Fruit fly (Drosophila melanogaster) whole organism, embryonic: ENCODE data around the gene CG5056.

ENCODE experiments used
- Adf1 ChIP-seq: fragments of 200-800 bp; sonication (Bioruptor generic); IDR thresholded peaks from 2 replicates; pipeline ENCODE4 v1.3.6; 2022; ENCODE audit warnings: missing biosample characterization, missing genetic modification characterization
- Atf3 ChIP-seq: fragments of 200-800 bp; sonication (Bioruptor generic); optimal IDR thresholded peaks from 3 replicates; lab custom pipeline; 2016; ENCODE audit warnings: missing biosample characterization, missing genetic modification characterization
- CG10366 ChIP-seq: fragments of 200-800 bp; sonication (Bioruptor generic); IDR thresholded peaks from 2 replicates; pipeline ENCODE4 v1.3.6; 2022; ENCODE audit warnings: missing biosample characterization, missing genetic modification characterization
- CG11398 ChIP-seq: fragments of 200-800 bp; sonication (Bioruptor generic); optimal IDR thresholded peaks from 2 replicates; lab custom pipeline; 2016; ENCODE audit warnings: missing biosample characterization, missing genetic modification characterization
- CG11456 ChIP-seq: fragments of 200-800 bp; sonication (Bioruptor generic); IDR thresholded peaks from 3 replicates; pipeline ENCODE4 v1.3.6; 2022; ENCODE audit warnings: missing biosample characterization, missing genetic modification characterization
- CG11504 ChIP-seq: fragments of 200-800 bp; sonication (Bioruptor generic); optimal IDR thresholded peaks from 3 replicates; lab custom pipeline; 2019; ENCODE audit warnings: missing biosample characterization, mild to moderate bottlenecking, missing genetic modification characterization, moderate library complexity
- CG12236 ChIP-seq: fragments of 200-800 bp; sonication (Bioruptor generic); optimal IDR thresholded peaks from 2 replicates; lab custom pipeline; 2016; ENCODE audit warnings: missing biosample characterization, missing genetic modification characterization
- CG12769 ChIP-seq: fragments of 200-800 bp; sonication (Bioruptor generic); optimal IDR thresholded peaks from 2 replicates; lab custom pipeline; 2019; ENCODE audit warnings: missing biosample characterization, mild to moderate bottlenecking, missing genetic modification characterization, moderate library complexity
- CG13287 ChIP-seq: fragments of 200-800 bp; sonication (Bioruptor generic); IDR thresholded peaks from 2 replicates; pipeline ENCODE4 v1.3.6; 2022; ENCODE audit warnings: missing biosample characterization, missing genetic modification characterization; ENCODE audit not compliant: partially characterized antibody
- CG13894 ChIP-seq: fragments of 200-800 bp; sonication (Bioruptor generic); optimal IDR thresholded peaks from 3 replicates; lab custom pipeline; 2018; ENCODE audit warnings: missing biosample characterization, mild to moderate bottlenecking, missing genetic modification characterization, moderate library complexity
- CG14860 ChIP-seq: fragments of 200-800 bp; sonication (Bioruptor generic); IDR thresholded peaks from 3 replicates; pipeline ENCODE4 v1.3.6; 2022; ENCODE audit warnings: missing biosample characterization, missing genetic modification characterization; ENCODE audit not compliant: partially characterized antibody
- CG17359 ChIP-seq: fragments of 200-800 bp; sonication (Bioruptor generic); optimal IDR thresholded peaks from 3 replicates; lab custom pipeline; 2018; ENCODE audit warnings: missing biosample characterization, mild to moderate bottlenecking, missing genetic modification characterization, moderate library complexity
- CG17568 ChIP-seq: fragments of 200-800 bp; sonication (Bioruptor generic); optimal IDR thresholded peaks from 2 replicates; lab custom pipeline; 2018; ENCODE audit warnings: missing biosample characterization, mild to moderate bottlenecking, missing genetic modification characterization, moderate library complexity
- CG18764 ChIP-seq: fragments of 200-800 bp; sonication (Bioruptor generic); optimal IDR thresholded peaks from 3 replicates; lab custom pipeline; 2016; ENCODE audit warnings: missing biosample characterization, missing genetic modification characterization
- CG2120 ChIP-seq: fragments of 200-800 bp; sonication (Bioruptor generic); optimal IDR thresholded peaks from 3 replicates; lab custom pipeline; 2016; ENCODE audit warnings: missing biosample characterization, missing genetic modification characterization
- CG33213 ChIP-seq: fragments of 200-800 bp; sonication (Bioruptor generic); optimal IDR thresholded peaks from 3 replicates; lab custom pipeline; 2016; ENCODE audit warnings: missing biosample characterization, missing genetic modification characterization
- CG4328 ChIP-seq: fragments of 200-800 bp; sonication (Bioruptor generic); optimal IDR thresholded peaks from 3 replicates; lab custom pipeline; 2017; ENCODE audit warnings: missing biosample characterization, missing genetic modification reagents, missing genetic modification characterization
- CG43689 ChIP-seq: fragments of 200-800 bp; sonication (Bioruptor generic); IDR thresholded peaks from 2 replicates; pipeline ENCODE4 v1.3.6; 2022; ENCODE audit warnings: missing biosample characterization, missing genetic modification characterization
- CG4424 ChIP-seq: fragments of 200-800 bp; sonication (Bioruptor generic); optimal IDR thresholded peaks from 3 replicates; lab custom pipeline; 2016; ENCODE audit warnings: missing biosample characterization, missing genetic modification characterization
- CG7271 ChIP-seq: fragments of 200-800 bp; sonication (Bioruptor generic); optimal IDR thresholded peaks from 2 replicates; lab custom pipeline; 2018; ENCODE audit warnings: missing biosample characterization, mild to moderate bottlenecking, missing genetic modification characterization, moderate library complexity
- CG8924 ChIP-seq: fragments of 200-800 bp; optimal IDR thresholded peaks from 3 replicates; lab custom pipeline; 2019; ENCODE audit warnings: missing biosample characterization, mild to moderate bottlenecking, missing genetic modification characterization, moderate library complexity
- CrebB ChIP-seq: fragments of 200-800 bp; sonication (Bioruptor generic); optimal IDR thresholded peaks from 3 replicates; lab custom pipeline; 2018; ENCODE audit warnings: missing biosample characterization, mild to moderate bottlenecking, missing genetic modification characterization
- D19A ChIP-seq: fragments of 200-800 bp; optimal IDR thresholded peaks from 3 replicates; lab custom pipeline; 2019; ENCODE audit warnings: missing biosample characterization, mild to moderate bottlenecking, missing genetic modification characterization, moderate library complexity
- Dfd ChIP-seq, 2 experiments: fragments of >200 bp; optimal IDR thresholded peaks; 2 replicates each; lab custom pipeline; 2017; ENCODE audit warnings: missing biosample characterization in 2 of 2, missing genetic modification characterization in 2 of 2
- Drgx ChIP-seq: fragments of 200-800 bp; sonication (Bioruptor generic); IDR thresholded peaks from 2 replicates; pipeline ENCODE4 v1.3.6; 2022; ENCODE audit warnings: missing biosample characterization, missing genetic modification characterization
- Eip74EF ChIP-seq, 2 experiments: fragments of 200-800 bp in 1 of 2; fragments of >200 bp in 1 of 2; sonication (Bioruptor generic) in 1 of 2; optimal IDR thresholded peaks; 2 replicates each; lab custom pipeline; 2017 to 2019; ENCODE audit warnings: missing biosample characterization in 2 of 2, missing genetic modification characterization in 2 of 2, mild to moderate bottlenecking in 1 of 2, moderate library complexity in 1 of 2
- Gug ChIP-seq: fragments of 200-800 bp; sonication (Bioruptor generic); IDR thresholded peaks from 4 replicates; pipeline ENCODE4 v1.3.6; 2022; ENCODE audit warnings: missing biosample characterization, missing genetic modification characterization
- HLH54F ChIP-seq: fragments of 200-800 bp; sonication (Bioruptor generic); optimal IDR thresholded peaks from 3 replicates; lab custom pipeline; 2016; ENCODE audit warnings: missing biosample characterization, missing genetic modification characterization
- Max ChIP-seq: fragments of 200-800 bp; sonication (Bioruptor generic); optimal IDR thresholded peaks from 2 replicates; lab custom pipeline; 2016; ENCODE audit warnings: missing biosample characterization, mild to moderate bottlenecking, missing genetic modification characterization
- Myb ChIP-seq: fragments of 200-800 bp; sonication (Bioruptor generic); optimal IDR thresholded peaks from 2 replicates; lab custom pipeline; 2016; ENCODE audit warnings: missing biosample characterization, missing genetic modification characterization
- NFAT ChIP-seq: fragments of 200-800 bp; sonication (Bioruptor generic); IDR thresholded peaks from 2 replicates; pipeline ENCODE4 v1.3.6; 2022; ENCODE audit warnings: missing biosample characterization, missing genetic modification characterization
- Taf1 ChIP-seq: fragments of 200-800 bp; sonication (Bioruptor generic); IDR thresholded peaks from 2 replicates; pipeline ENCODE4 v1.3.6; 2022; ENCODE audit warnings: missing biosample characterization, missing genetic modification characterization
- Xbp1 ChIP-seq: fragments of 200-800 bp; sonication (Bioruptor generic); optimal IDR thresholded peaks from 3 replicates; lab custom pipeline; 2016; ENCODE audit warnings: missing biosample characterization, mild to moderate bottlenecking, missing genetic modification characterization
- abd-A ChIP-seq: fragments of 200-800 bp; sonication (Bioruptor generic); optimal IDR thresholded peaks from 3 replicates; lab custom pipeline; 2019; ENCODE audit warnings: missing biosample characterization, mild to moderate bottlenecking, missing genetic modification characterization, moderate library complexity
- bcd ChIP-seq: fragments of 200-800 bp; sonication (Bioruptor generic); optimal IDR thresholded peaks from 2 replicates; lab custom pipeline; 2017; ENCODE audit warnings: missing biosample characterization, mild to moderate bottlenecking, missing genetic modification characterization
- cad ChIP-seq: fragments of >200 bp; optimal IDR thresholded peaks from 2 replicates; lab custom pipeline; 2017; ENCODE audit warnings: missing biosample characterization, missing genetic modification characterization
- chif ChIP-seq, 2 experiments: fragments of 200-800 bp; sonication (Bioruptor generic); optimal IDR thresholded peaks; 3 replicates each; lab custom pipeline; 2016; ENCODE audit warnings: missing biosample characterization in 2 of 2, missing genetic modification characterization in 2 of 2
- ewg ChIP-seq: fragments of 200-800 bp; sonication (Bioruptor generic); optimal IDR thresholded peaks from 3 replicates; lab custom pipeline; 2017; ENCODE audit warnings: mild to moderate bottlenecking, missing biosample characterization, missing genetic modification reagents, missing genetic modification characterization
- fd102C ChIP-seq: fragments of 200-800 bp; sonication (Bioruptor generic); optimal IDR thresholded peaks from 2 replicates; lab custom pipeline; 2018; ENCODE audit warnings: missing biosample characterization, mild to moderate bottlenecking, missing genetic modification characterization, moderate library complexity
- fd64A ChIP-seq: fragments of 200-800 bp; sonication (Bioruptor generic); optimal IDR thresholded peaks from 3 replicates; lab custom pipeline; 2018; ENCODE audit warnings: missing biosample characterization, mild to moderate bottlenecking, missing genetic modification characterization
- fru ChIP-seq: fragments of >200 bp; optimal IDR thresholded peaks from 2 replicates; lab custom pipeline; 2017
- ind ChIP-seq: fragments of 200-800 bp; sonication (Bioruptor generic); optimal IDR thresholded peaks from 3 replicates; lab custom pipeline; 2016; ENCODE audit warnings: missing biosample characterization, missing genetic modification characterization
- inv ChIP-seq: fragments of 200-800 bp; sonication (Bioruptor generic); IDR thresholded peaks from 2 replicates; pipeline ENCODE4 v1.3.6; 2022; ENCODE audit warnings: missing biosample characterization, missing genetic modification characterization; ENCODE audit not compliant: partially characterized antibody
- jumu ChIP-seq: fragments of 200-800 bp; sonication (Bioruptor generic); optimal IDR thresholded peaks from 3 replicates; lab custom pipeline; 2016; ENCODE audit warnings: missing biosample characterization, missing genetic modification characterization
- pzg ChIP-seq: fragments of 200-800 bp; sonication (Bioruptor generic); optimal IDR thresholded peaks from 3 replicates; lab custom pipeline; 2018; ENCODE audit warnings: missing biosample characterization, mild to moderate bottlenecking, missing genetic modification characterization, moderate library complexity
- row ChIP-seq: fragments of 200-800 bp; sonication (Bioruptor generic); IDR thresholded peaks from 3 replicates; pipeline ENCODE4 v1.3.6; 2022; ENCODE audit warnings: missing biosample characterization, missing genetic modification characterization
- schlank ChIP-seq: fragments of 200-800 bp; sonication (Bioruptor generic); optimal IDR thresholded peaks from 2 replicates; lab custom pipeline; 2018; ENCODE audit warnings: missing biosample characterization, mild to moderate bottlenecking, missing genetic modification characterization
- scrt ChIP-seq: fragments of 200-800 bp; sonication (Bioruptor generic); optimal IDR thresholded peaks from 2 replicates; lab custom pipeline; 2018; ENCODE audit warnings: missing biosample characterization, mild to moderate bottlenecking, missing genetic modification characterization, moderate library complexity
- sima ChIP-seq: fragments of 200-800 bp; sonication (Bioruptor generic); optimal IDR thresholded peaks from 2 replicates; lab custom pipeline; 2016; ENCODE audit warnings: missing biosample characterization, missing genetic modification characterization
- zen ChIP-seq: fragments of 200-800 bp; sonication (Bioruptor generic); optimal IDR thresholded peaks from 3 replicates; lab custom pipeline; 2018; ENCODE audit warnings: missing biosample characterization, mild to moderate bottlenecking, missing genetic modification characterization, moderate library complexity
- zfh2 ChIP-seq: fragments of 200-800 bp; sonication (Bioruptor generic); optimal IDR thresholded peaks from 2 replicates; lab custom pipeline; 2016; ENCODE audit warnings: missing biosample characterization, missing genetic modification characterization

Gene CG5056

DNA sequence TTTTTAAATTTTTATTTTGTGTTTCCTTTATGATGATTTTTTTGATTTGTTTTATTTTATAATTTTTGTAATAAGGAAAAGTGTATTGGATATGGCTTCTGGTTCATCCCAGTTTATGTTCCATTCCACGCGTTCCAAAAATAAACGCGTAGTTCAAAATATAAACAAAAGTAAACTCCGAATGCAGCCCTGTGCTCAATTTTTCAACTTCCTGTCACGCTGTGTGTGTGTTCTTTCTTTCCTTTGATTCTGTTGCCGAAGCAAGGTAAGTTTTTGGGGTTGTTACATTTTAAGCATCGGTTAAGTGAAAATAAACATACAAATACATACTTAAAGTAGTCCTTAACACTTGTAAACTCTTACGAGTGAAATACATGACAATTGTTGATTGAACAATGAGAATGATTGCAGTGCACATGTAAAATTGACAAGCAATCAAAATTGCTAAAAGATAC lies 41.7 kb downstream of the CG5056 start, which contains the start of the genes Ip259 and RpS27A (continued):
- TF ChIP-seq CG13894 (no peak), Myb (peak; percentile 42), HLH54F (GFP tag; lab: Kevin White, UChicago) (peak; percentile 58), CG17568 (GFP tag; lab: Kevin White, UChicago) (peak; percentile 64), inv (GFP tag; lab: Robert Waterston, UW) (no peak), CG14860 (no peak), Drgx (GFP tag; lab: Robert Waterston, UW) (0 out of 2 replicates have a peak, but pooled peaks have one; percentile 5), abd-A (no peak), CG43689 (GFP tag; lab: Robert Waterston, UW) (no peak), fru (lab: Kevin White, UChicago) (no peak), zfh2 (GFP tag; lab: Kevin White, UChicago) (peak; percentile 57), CG2120 (peak; percentile 56), Taf1 (GFP tag; lab: Robert Waterston, UW) (no peak), Gug (GFP tag; lab: Robert Waterston, UW) (no peak; the same call in 3 of the 4 replicates), CG17359 (tag; lab: Kevin White, UChicago) (peak; percentile 75), fd64A (GFP tag; lab: Kevin White, UChicago) (peak; percentile 66), Xbp1 (GFP tag; lab: Kevin White, UChicago) (peak; percentile 75), NFAT (GFP tag; lab: Robert Waterston, UW) (no peak; the same call in 1 of the 2 replicates), Atf3 (GFP tag; lab: Kevin White, UChicago) (peak; percentile 61), Eip74EF (GFP tag; optimal IDR thresholded peaks at IDR 0.05; lab: Kevin White, UChicago) (peak in 1 of 2 experiments; percentile 64), ewg (GFP tag; lab: Kevin White, UChicago) (peak; percentile 64), ind (GFP tag; lab: Kevin White, UChicago) (no peak), CG11504 (tag; lab: Kevin White, UChicago) (no peak), CG10366 (no peak; the same call in 1 of the 2 replicates), fd102C (peak; percentile 2), chif (GFP tag; optimal IDR thresholded peaks at IDR 0.05; lab: Kevin White, UChicago) (peak; percentile 53 to 75), CG12236 (peak; percentile 9), bcd (GFP tag; lab: Kevin White, UChicago) (peak; percentile 89), CG18764 (peak; percentile 68), CG12769 (tag; lab: Kevin White, UChicago) (no peak), D19A (tag; lab: Kevin White, UChicago) (peak; percentile 45), sima (GFP tag; lab: Kevin White, UChicago) (peak; percentile 43), CG11456 (no peak; the same call in 1 of the 3 replicates), CG13287 (GFP tag; lab: Robert Waterston, UW) (no peak; the same call in 1 of the 2 replicates), CrebB (tag; lab: Kevin White, UChicago) (peak; percentile 73), CG11398 (GFP tag; lab: Kevin White, UChicago) (peak; percentile 67), jumu (no peak), schlank (tag; lab: Kevin White, UChicago) (peak; percentile 54), cad (GFP tag; lab: Kevin White, UChicago) (no peak), CG7271 (peak; percentile 82), Dfd (GFP tag; optimal IDR thresholded peaks at IDR 0.05; lab: Kevin White, UChicago) (no peak), CG4328 (GFP tag; lab: Kevin White, UChicago) (peak; percentile 73), zen (tag; lab: Kevin White, UChicago) (peak; percentile 75), pzg (GFP tag; lab: Kevin White, UChicago) (peak; percentile 73), Max (GFP tag; lab: Kevin White, UChicago) (peak; percentile 86), Adf1 (GFP tag; lab: Robert Waterston, UW) (peak; percentile 37), scrt (GFP tag; lab: Kevin White, UChicago) (peak; percentile 74), CG8924 (tag; lab: Kevin White, UChicago) (peak; percentile 61), row (GFP tag; lab: Robert Waterston, UW) (peak; percentile 81), CG33213 (GFP tag; lab: Kevin White, UChicago) (peak; percentile 88), CG4424 (GFP tag; lab: Kevin White, UChicago) (peak; percentile 70)
